Worm (Caenorhabditis elegans) whole organism, L1 larva: ENCODE data around the gene prx-12.

Experiments
- elt-2 ChIP-seq: sonication (generic microtip); optimal IDR thresholded peaks from 2 replicates; lab custom pipeline; 2016; ENCODE audit warnings: missing genetic modification characterization, mild to moderate bottlenecking, inconsistent platforms, missing compliant biosample characterization, missing genetic modification reagents
- lin-15B ChIP-seq: fragments of 150-350 bp; sonication (generic microtip); optimal IDR thresholded peaks from 3 replicates; lab custom pipeline; 2014; ENCODE audit warnings: missing biosample characterization, missing genetic modification characterization
- nhr-11 ChIP-seq: fragments of 150-350 bp; optimal IDR thresholded peaks from 2 replicates; lab custom pipeline; 2014; ENCODE audit warnings: missing biosample characterization, missing genetic modification characterization
- nhr-77 ChIP-seq: fragments of 150-350 bp; optimal IDR thresholded peaks from 2 replicates; lab custom pipeline; 2014; ENCODE audit warnings: missing biosample characterization, missing genetic modification characterization
- rnt-1 ChIP-seq: sonication (generic microtip); optimal IDR thresholded peaks from 2 replicates; lab custom pipeline; 2016; ENCODE audit warnings: mild to moderate bottlenecking, missing genetic modification characterization, moderate library complexity, missing compliant biosample characterization
- ztf-11 ChIP-seq, 2 experiments: sonication (generic microtip); optimal IDR thresholded peaks; 2 replicates each; lab custom pipeline; 2016 to 2017; ENCODE audit warnings: missing genetic modification characterization in 2 of 2, missing biosample characterization in 1 of 2, missing compliant biosample characterization in 1 of 2

- TF ChIP-seq lin-15B (tag; lab: Kevin White, UChicago) (no peak), elt-2 (tag; lab: Kevin White, UChicago) (no peak), rnt-1 (tag; lab: Kevin White, UChicago) (no peak), nhr-11 (no peak), ztf-11 (tag; optimal IDR thresholded peaks at IDR 0.05; lab: Kevin White, UChicago) (no peak), nhr-77 (tag; lab: Kevin White, UChicago) (no peak)
Observed at ce11 chrX:11419988-11420387, 26.9 kb downstream of the prx-12 start, which contains the start of gene F46C3.6.
